Fruit fly (Drosophila melanogaster): ENCODE data around the gene CG43219.

The CG43219 gene

DNA sequence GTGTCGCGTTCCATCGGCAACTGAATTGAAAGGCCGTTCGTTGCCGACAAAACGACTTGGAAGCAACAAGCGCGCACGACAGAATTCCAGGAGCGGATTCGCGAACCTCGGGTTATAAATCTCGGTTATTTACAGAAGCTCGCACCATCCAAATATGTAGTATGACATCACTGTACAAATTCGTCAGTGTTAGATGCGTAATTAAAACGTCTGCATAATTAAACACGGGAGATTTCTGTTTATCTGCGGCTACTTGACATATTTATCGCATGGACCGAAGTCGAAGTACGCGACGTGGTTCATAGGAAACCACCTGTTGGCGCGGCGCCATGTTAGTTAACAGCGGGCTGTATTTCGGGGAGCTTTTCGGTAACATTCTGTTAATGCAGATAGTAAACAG is 48.3 kb upstream of the CG43219 start, which contains the start of gene Ac78C (continued):
- TF ChIP-seq CG17186 (GFP tag; optimal IDR thresholded peaks at IDR 0.05) (peak; percentile 52), rib (GFP tag; IDR thresholded peaks at IDR 0.05) (peak; percentile 83), Hey (tag; optimal IDR thresholded peaks at IDR 0.05) (peak; percentile 82), dysf (GFP tag; IDR thresholded peaks at IDR 0.05) (peak; percentile 92), CG30431 (GFP tag; optimal IDR thresholded peaks at IDR 0.05) (peak; percentile 54), phol (tag; optimal IDR thresholded peaks at IDR 0.05) (peak; percentile 66), CG6175 (GFP tag; IDR thresholded peaks at IDR 0.05) (peak; percentile 82; the same call in 2 of the 3 replicates), lilli (GFP tag; optimal IDR thresholded peaks at IDR 0.05) (peak; percentile 93), p53 (GFP tag; optimal IDR thresholded peaks at IDR 0.05) (peak; percentile 90), dm (GFP tag; optimal IDR thresholded peaks at IDR 0.05) (peak; percentile 63), CG7745 (tag; optimal IDR thresholded peaks at IDR 0.05) (no peak), CG15269 (tag; optimal IDR thresholded peaks at IDR 0.05) (peak; percentile 91), CG6683 (GFP tag; optimal IDR thresholded peaks at IDR 0.05) (peak; percentile 86), CG7963 (GFP tag; IDR thresholded peaks at IDR 0.05; ENCODE audit: partially characterized antibody) (no peak), crol (GFP tag; IDR thresholded peaks at IDR 0.05) (no peak), Oli (tag; optimal IDR thresholded peaks at IDR 0.05) (peak; percentile 77), H15 (GFP tag; IDR thresholded peaks at IDR 0.05) (peak; percentile 78), PHDP (tag; optimal IDR thresholded peaks at IDR 0.05) (peak; percentile 86), CG43689 (GFP tag; IDR thresholded peaks at IDR 0.05) (no peak), amos (GFP tag; IDR thresholded peaks at IDR 0.05; ENCODE audit: partially characterized antibody) (peak; percentile 67; the same call in 1 of the 2 replicates), Dll (GFP tag; IDR thresholded peaks at IDR 0.05; ENCODE audit: partially characterized antibody) (0 out of 4 replicates have a peak, but pooled peaks have one; percentile 15), CG6813 (GFP tag; optimal IDR thresholded peaks at IDR 0.05) (peak; percentile 91), zen (tag; optimal IDR thresholded peaks at IDR 0.05) (peak; percentile 39), CG12219 (GFP tag; optimal IDR thresholded peaks at IDR 0.05) (peak; percentile 82), HLHmδ (GFP tag; optimal IDR thresholded peaks at IDR 0.05) (no peak), tin (GFP tag; optimal IDR thresholded peaks at IDR 0.05) (peak; percentile 79), CG11456 (GFP tag; IDR thresholded peaks at IDR 0.05) (peak; percentile 92), tup (GFP tag; optimal IDR thresholded peaks at IDR 0.05) (peak; percentile 64), CG2116 (GFP tag; optimal IDR thresholded peaks at IDR 0.05) (no peak), Poxn (GFP tag; IDR thresholded peaks at IDR 0.05) (peak; percentile 77), Dfd (GFP tag; optimal IDR thresholded peaks at IDR 0.05) (no peak), CG6765 (GFP tag; optimal IDR thresholded peaks at IDR 0.05) (peak; percentile 84), CG11560 (tag; IDR thresholded peaks at IDR 0.05) (peak; percentile 45; the same call in 2 of the 3 replicates), dan (GFP tag; IDR thresholded peaks at IDR 0.05) (no peak), gt (GFP tag; IDR thresholded peaks at IDR 0.05) (peak; percentile 46; the same call in 1 of the 2 replicates), CG1603 (tag; optimal IDR thresholded peaks at IDR 0.05) (peak; percentile 87), Atf3 (GFP tag; optimal IDR thresholded peaks at IDR 0.05) (peak; percentile 71), inv (GFP tag; IDR thresholded peaks at IDR 0.05; ENCODE audit: partially characterized antibody) (peak; percentile 59), sisA (GFP tag; IDR thresholded peaks at IDR 0.05) (peak; percentile 85), Spps (tag; optimal IDR thresholded peaks at IDR 0.05) (no peak), CG2199 (GFP tag; IDR thresholded peaks at IDR 0.05) (peak; percentile 77; the same call in 1 of the 3 replicates), CoRest (tag; optimal IDR thresholded peaks at IDR 0.05) (peak; percentile 78), CG10267 (tag; optimal IDR thresholded peaks at IDR 0.05) (no peak), CG13894 (tag; optimal IDR thresholded peaks at IDR 0.05) (peak; percentile 96), CG10565 (GFP tag; optimal IDR thresholded peaks at IDR 0.05) (no peak), mam (GFP tag; optimal IDR thresholded peaks at IDR 0.05) (peak; percentile 96), dati (GFP tag; IDR thresholded peaks at IDR 0.05) (no peak), fd64A (GFP tag; optimal IDR thresholded peaks at IDR 0.05) (peak; percentile 74), CG6654 (GFP tag; optimal IDR thresholded peaks at IDR 0.05) (peak; percentile 61), HmgD (GFP tag; optimal IDR thresholded peaks at IDR 0.05) (peak; percentile 65)

Measured in whole organism, embryonic.